Fruit fly (Drosophila melanogaster) whole organism, embryonic: ENCODE measurements around the gene CG1764.
A peak's percentile ranks its signal among the peaks of the same experiment; 100 is the strongest.

Experiments used
- Ada2b ChIP-seq: fragments of 200-800 bp; sonication (Bioruptor generic); IDR thresholded peaks from 2 replicates; pipeline ENCODE4 v1.3.6; 2022; ENCODE audit warnings: missing biosample characterization, missing genetic modification characterization
- Antp ChIP-seq: fragments of 200-800 bp; sonication (Bioruptor generic); optimal IDR thresholded peaks from 3 replicates; lab custom pipeline; 2016; ENCODE audit warnings: missing biosample characterization, missing genetic modification characterization
- Asciz ChIP-seq: fragments of 200-800 bp; sonication (Bioruptor generic); optimal IDR thresholded peaks from 2 replicates; lab custom pipeline; 2017; ENCODE audit warnings: missing biosample characterization, mild to moderate bottlenecking, missing genetic modification characterization, missing genetic modification reagents
- CG10209 ChIP-seq: fragments of 200-800 bp; sonication (Bioruptor generic); optimal IDR thresholded peaks from 3 replicates; lab custom pipeline; 2017; ENCODE audit warnings: missing biosample characterization, mild to moderate bottlenecking, missing genetic modification characterization, missing genetic modification reagents
- CG11398 ChIP-seq: fragments of 200-800 bp; sonication (Bioruptor generic); optimal IDR thresholded peaks from 2 replicates; lab custom pipeline; 2016; ENCODE audit warnings: missing biosample characterization, missing genetic modification characterization
- CG12071 ChIP-seq: fragments of 200-800 bp; sonication (Bioruptor generic); optimal IDR thresholded peaks from 3 replicates; lab custom pipeline; 2018; ENCODE audit warnings: missing biosample characterization, mild to moderate bottlenecking, missing genetic modification characterization
- CG12104 ChIP-seq: fragments of 200-800 bp; sonication (Bioruptor generic); optimal IDR thresholded peaks from 3 replicates; lab custom pipeline; 2016; ENCODE audit warnings: missing biosample characterization, missing genetic modification characterization
- CG12391 ChIP-seq: fragments of 200-800 bp; sonication (Bioruptor generic); optimal IDR thresholded peaks from 3 replicates; lab custom pipeline; 2018; ENCODE audit warnings: missing biosample characterization, mild to moderate bottlenecking, missing genetic modification characterization, moderate library complexity
- CG13296 ChIP-seq: fragments of 200-800 bp; sonication (Bioruptor generic); optimal IDR thresholded peaks from 3 replicates; lab custom pipeline; 2018; ENCODE audit warnings: missing biosample characterization, mild to moderate bottlenecking, missing genetic modification characterization
- CG1603 ChIP-seq: fragments of 200-800 bp; sonication (Bioruptor generic); optimal IDR thresholded peaks from 2 replicates; lab custom pipeline; 2019; ENCODE audit warnings: missing biosample characterization, mild to moderate bottlenecking, missing genetic modification characterization, moderate library complexity
- CG16779 ChIP-seq: fragments of 200-800 bp; sonication (Bioruptor generic); IDR thresholded peaks from 2 replicates; pipeline ENCODE4 v1.3.6; 2022; ENCODE audit warnings: missing biosample characterization, missing genetic modification characterization
- CG17186 ChIP-seq: fragments of 200-800 bp; sonication (Bioruptor generic); optimal IDR thresholded peaks from 3 replicates; lab custom pipeline; 2017; ENCODE audit warnings: missing biosample characterization, missing genetic modification reagents, missing genetic modification characterization
- CG17829 ChIP-seq: fragments of 200-800 bp; optimal IDR thresholded peaks from 2 replicates; lab custom pipeline; 2019; ENCODE audit warnings: missing biosample characterization, mild to moderate bottlenecking, missing genetic modification characterization, moderate library complexity
- CG18011 ChIP-seq: fragments of 200-800 bp; sonication (Bioruptor generic); optimal IDR thresholded peaks from 2 replicates; lab custom pipeline; 2017; ENCODE audit warnings: missing biosample characterization, missing genetic modification characterization, mild to moderate bottlenecking, moderate library complexity, missing genotype
- CG2889 ChIP-seq: fragments of 200-800 bp; sonication (Bioruptor generic); IDR thresholded peaks from 3 replicates; pipeline ENCODE4 v1.3.6; 2022; ENCODE audit warnings: missing biosample characterization, missing genetic modification characterization
- CG4854 ChIP-seq: fragments of 200-800 bp; sonication (Bioruptor generic); optimal IDR thresholded peaks from 2 replicates; lab custom pipeline; 2016; ENCODE audit warnings: missing biosample characterization, missing genetic modification characterization, inconsistent platforms
- CG6254 ChIP-seq: fragments of 200-800 bp; sonication (Bioruptor generic); optimal IDR thresholded peaks from 3 replicates; lab custom pipeline; 2017; ENCODE audit warnings: mild to moderate bottlenecking, missing biosample characterization, missing genetic modification reagents, missing genetic modification characterization
- CG6791 ChIP-seq: fragments of 200-800 bp; sonication (Bioruptor generic); IDR thresholded peaks from 3 replicates; pipeline ENCODE4 v1.3.6; 2022; ENCODE audit warnings: missing biosample characterization, missing genetic modification characterization; ENCODE audit not compliant: partially characterized antibody
- CG6854 ChIP-seq: fragments of 200-800 bp; sonication (Bioruptor generic); optimal IDR thresholded peaks from 3 replicates; lab custom pipeline; 2017; ENCODE audit warnings: missing biosample characterization, mild to moderate bottlenecking, missing genetic modification characterization
- Hsf ChIP-seq: fragments of 200-800 bp; sonication (Bioruptor generic); optimal IDR thresholded peaks from 3 replicates; lab custom pipeline; 2016; ENCODE audit warnings: missing biosample characterization, missing genetic modification characterization
- Lim3 ChIP-seq: fragments of 200-800 bp; sonication (Bioruptor generic); IDR thresholded peaks from 2 replicates; pipeline ENCODE4 v1.3.6; 2022; ENCODE audit warnings: missing biosample characterization, missing genetic modification characterization
- MBD-R2 ChIP-seq: fragments of 200-800 bp; sonication (Bioruptor generic); IDR thresholded peaks from 2 replicates; pipeline ENCODE4 v1.3.6; 2022; ENCODE audit warnings: missing biosample characterization, missing genetic modification characterization
- Mrtf ChIP-seq: fragments of 200-800 bp; sonication (Bioruptor generic); IDR thresholded peaks from 3 replicates; pipeline ENCODE4 v1.3.6; 2022; ENCODE audit warnings: missing biosample characterization, missing genetic modification characterization
- Neu2 ChIP-seq: fragments of 200-800 bp; sonication (Bioruptor generic); optimal IDR thresholded peaks from 3 replicates; lab custom pipeline; 2016; ENCODE audit warnings: missing biosample characterization, missing genetic modification characterization, borderline replicate concordance
- Nf-YB ChIP-seq: fragments of 200-800 bp; sonication (Bioruptor generic); optimal IDR thresholded peaks from 3 replicates; lab custom pipeline; 2019; ENCODE audit warnings: missing biosample characterization, mild to moderate bottlenecking, missing genetic modification characterization, moderate library complexity
- Optix ChIP-seq: fragments of 200-800 bp; sonication (Bioruptor generic); IDR thresholded peaks from 3 replicates; pipeline ENCODE4 v1.3.6; 2022; ENCODE audit warnings: missing biosample characterization, missing genetic modification characterization
- Rfx ChIP-seq: fragments of 200-800 bp; sonication (Bioruptor generic); IDR thresholded peaks from 2 replicates; pipeline ENCODE4 v1.3.6; 2022; ENCODE audit warnings: missing biosample characterization, missing genetic modification characterization
- Spps ChIP-seq: fragments of 200-800 bp; sonication (Bioruptor generic); optimal IDR thresholded peaks from 2 replicates; lab custom pipeline; 2018; ENCODE audit warnings: missing biosample characterization, mild to moderate bottlenecking, missing genetic modification characterization
- Sry-β ChIP-seq: fragments of 200-800 bp; sonication (Bioruptor generic); optimal IDR thresholded peaks from 2 replicates; lab custom pipeline; 2018; ENCODE audit warnings: missing biosample characterization, mild to moderate bottlenecking, missing genetic modification characterization, moderate library complexity
- bbx ChIP-seq: fragments of 200-800 bp; sonication (Bioruptor generic); IDR thresholded peaks from 2 replicates; pipeline ENCODE4 v1.3.6; 2022; ENCODE audit warnings: missing biosample characterization, missing genetic modification characterization; ENCODE audit not compliant: partially characterized antibody
- ci ChIP-seq: fragments of 200-800 bp; sonication (Bioruptor generic); IDR thresholded peaks from 3 replicates; pipeline ENCODE4 v1.3.6; 2022; ENCODE audit warnings: missing biosample characterization, missing genetic modification characterization
- corto ChIP-seq: fragments of 200-800 bp; sonication (Bioruptor generic); optimal IDR thresholded peaks from 2 replicates; lab custom pipeline; 2016; ENCODE audit warnings: missing biosample characterization, mild to moderate bottlenecking, missing genetic modification characterization, moderate library complexity
- croc ChIP-seq: fragments of 200-800 bp; sonication (Bioruptor generic); conservative IDR thresholded peaks from 3 replicates; pipeline ENCODE4 v1.3.6; 2022; ENCODE audit warnings: missing biosample characterization, missing genetic modification characterization
- crol ChIP-seq: fragments of 200-800 bp; sonication (Bioruptor generic); IDR thresholded peaks from 2 replicates; pipeline ENCODE4 v1.3.6; 2022; ENCODE audit warnings: missing biosample characterization, missing genetic modification characterization
- ewg ChIP-seq: fragments of 200-800 bp; sonication (Bioruptor generic); optimal IDR thresholded peaks from 3 replicates; lab custom pipeline; 2017; ENCODE audit warnings: mild to moderate bottlenecking, missing biosample characterization, missing genetic modification reagents, missing genetic modification characterization
- exex ChIP-seq: fragments of 200-800 bp; sonication (Bioruptor generic); optimal IDR thresholded peaks from 4 replicates; lab custom pipeline; 2018; ENCODE audit warnings: missing biosample characterization, mild to moderate bottlenecking, missing genetic modification characterization, moderate library complexity
- eyg ChIP-seq: fragments of 200-800 bp; sonication (Bioruptor generic); optimal IDR thresholded peaks from 3 replicates; lab custom pipeline; 2016; ENCODE audit warnings: missing biosample characterization, missing genetic modification characterization
- insv ChIP-seq, 2 experiments: fragments of 200-800 bp; sonication (Bioruptor generic); optimal IDR thresholded peaks; 3 replicates each; lab custom pipeline; 2016 to 2018; ENCODE audit warnings: missing biosample characterization in 2 of 2, missing genetic modification characterization in 2 of 2
- kay ChIP-seq: fragments of 200-800 bp; sonication (Bioruptor generic); optimal IDR thresholded peaks from 2 replicates; lab custom pipeline; 2016; ENCODE audit warnings: missing biosample characterization, missing genetic modification characterization
- kni ChIP-seq: fragments of 200-800 bp; sonication (Bioruptor generic); optimal IDR thresholded peaks from 3 replicates; lab custom pipeline; 2017; ENCODE audit warnings: mild to moderate bottlenecking, missing biosample characterization, missing genetic modification reagents, missing genetic modification characterization
- lbe ChIP-seq: fragments of 200-800 bp; sonication (Bioruptor generic); optimal IDR thresholded peaks from 2 replicates; lab custom pipeline; 2016; ENCODE audit warnings: missing biosample characterization, mild to moderate bottlenecking, missing genetic modification characterization
- org-1 ChIP-seq: fragments of 200-800 bp; sonication (Bioruptor generic); optimal IDR thresholded peaks from 2 replicates; lab custom pipeline; 2017; ENCODE audit warnings: missing biosample characterization, missing genetic modification characterization
- p53 ChIP-seq: fragments of 200-800 bp; sonication (Bioruptor generic); optimal IDR thresholded peaks from 2 replicates; lab custom pipeline; 2016; ENCODE audit warnings: missing biosample characterization, missing genetic modification characterization
- pho ChIP-seq: fragments of 200-800 bp; sonication (Bioruptor generic); optimal IDR thresholded peaks from 2 replicates; lab custom pipeline; 2016; ENCODE audit warnings: missing biosample characterization, missing genetic modification characterization
- pros ChIP-seq: fragments of 200-800 bp; sonication (Bioruptor generic); optimal IDR thresholded peaks from 3 replicates; lab custom pipeline; 2019; ENCODE audit warnings: missing biosample characterization, mild to moderate bottlenecking, missing genetic modification characterization, moderate library complexity
- ssp ChIP-seq: fragments of 200-800 bp; sonication (Bioruptor generic); IDR thresholded peaks from 2 replicates; pipeline ENCODE4 v1.3.6; 2022; ENCODE audit warnings: missing biosample characterization, missing genetic modification characterization
- tgo ChIP-seq: fragments of 200-800 bp; sonication (Bioruptor generic); IDR thresholded peaks from 3 replicates; pipeline ENCODE4 v1.3.6; 2022; ENCODE audit warnings: missing biosample characterization, missing genetic modification characterization
- trem ChIP-seq: fragments of 200-800 bp; optimal IDR thresholded peaks from 3 replicates; lab custom pipeline; 2019; ENCODE audit warnings: missing biosample characterization, mild to moderate bottlenecking, missing genetic modification characterization, moderate library complexity
- zfh2 ChIP-seq: fragments of 200-800 bp; sonication (Bioruptor generic); optimal IDR thresholded peaks from 2 replicates; lab custom pipeline; 2016; ENCODE audit warnings: missing biosample characterization, missing genetic modification characterization

The CG1764 gene

DNA sequence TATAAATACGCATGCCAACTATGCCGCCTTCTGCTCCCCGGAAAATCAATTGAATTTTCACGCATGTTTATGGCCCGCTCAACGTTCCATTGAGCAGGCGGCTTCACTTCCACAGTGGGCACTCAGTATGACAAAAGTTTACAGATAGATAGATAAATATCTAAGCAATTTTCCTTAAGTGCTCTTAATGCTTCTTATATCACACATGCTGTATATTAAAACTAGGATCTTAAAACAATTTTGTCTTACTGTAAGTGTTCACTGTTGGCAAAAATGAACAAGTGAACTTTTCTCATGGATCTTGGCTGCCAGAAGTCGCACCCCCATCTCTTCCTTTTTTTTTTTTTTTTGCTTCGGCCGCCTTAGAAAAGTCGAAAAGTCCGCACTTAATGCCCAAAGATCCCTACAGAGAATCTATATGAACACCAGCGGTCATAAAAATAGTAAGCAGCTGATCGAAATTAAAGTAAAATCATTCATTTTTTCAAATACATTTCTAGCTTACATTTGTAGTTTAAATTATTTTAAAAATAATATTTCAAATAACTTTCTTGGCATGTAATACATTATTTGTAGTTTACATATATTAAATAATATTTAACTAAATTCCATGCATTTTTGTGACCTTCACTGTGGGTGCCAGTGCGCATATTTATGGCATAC is 49.0 kb downstream of the CG1764 start (continued):
- TF ChIP-seq lbe (GFP tag; lab: Kevin White, UChicago): no peak
- no peak for TF ChIP-seq CG13296 (GFP tag; lab: Kevin White, UChicago)
- peak; percentile 76 for TF ChIP-seq Rfx (GFP tag; lab: Robert Waterston, UW)
- no peak for TF ChIP-seq CG6791 (GFP tag; lab: Robert Waterston, UW)
- TF ChIP-seq CG4854 (GFP tag; lab: Kevin White, UChicago): no peak
- TF ChIP-seq Spps (tag; lab: Kevin White, UChicago): no peak
- no peak for TF ChIP-seq pho
- TF ChIP-seq CG12104 (GFP tag; lab: Kevin White, UChicago): no peak
- peak; percentile 34 for TF ChIP-seq Hsf (GFP tag; lab: Kevin White, UChicago)
- no peak for TF ChIP-seq CG6254
- no peak for TF ChIP-seq Lim3 (GFP tag; lab: Robert Waterston, UW)
- peak; percentile 27 for TF ChIP-seq zfh2 (GFP tag; lab: Kevin White, UChicago)
- peak; percentile 43; the same call in 1 of the 2 replicates for TF ChIP-seq Ada2b (GFP tag; lab: Robert Waterston, UW)
- TF ChIP-seq pros: no peak
- no peak for TF ChIP-seq CG18011
- peak; percentile 54 for TF ChIP-seq Antp (GFP tag; lab: Kevin White, UChicago)
- TF ChIP-seq Nf-YB (GFP tag; lab: Kevin White, UChicago): peak; percentile 4
- no peak for TF ChIP-seq bbx
- TF ChIP-seq CG17829: peak; percentile 32
- TF ChIP-seq corto: no peak
- TF ChIP-seq Sry-β (GFP tag; lab: Kevin White, UChicago): no peak
- peak; percentile 44; the same call in 1 of the 3 replicates for TF ChIP-seq Optix (GFP tag; lab: Robert Waterston, UW)
- no peak for TF ChIP-seq CG6854
- TF ChIP-seq CG12071 (GFP tag; lab: Kevin White, UChicago): no peak
- TF ChIP-seq exex: no peak
- peak; percentile 10 for TF ChIP-seq trem (tag; lab: Kevin White, UChicago)
- no peak for TF ChIP-seq kni (GFP tag; lab: Kevin White, UChicago)
- TF ChIP-seq CG2889 (GFP tag; lab: Robert Waterston, UW): peak; percentile 46; the same call in 1 of the 3 replicates
- no peak for TF ChIP-seq CG16779
- no peak for TF ChIP-seq kay
- peak; percentile 31; the same call in 1 of the 2 replicates for TF ChIP-seq ssp (GFP tag; lab: Robert Waterston, UW)
- peak; percentile 40 for TF ChIP-seq CG12391 (tag; lab: Kevin White, UChicago)
- peak; percentile 28 for TF ChIP-seq ewg (GFP tag; lab: Kevin White, UChicago)
- TF ChIP-seq CG1603: peak; percentile 58
- TF ChIP-seq Mrtf (GFP tag; lab: Robert Waterston, UW): 0 out of 3 replicates have a peak, but pooled peaks have one; percentile 30
- TF ChIP-seq Asciz: peak; percentile 11
- peak; percentile 57; the same call in 2 of the 3 replicates for TF ChIP-seq tgo
- TF ChIP-seq CG17186: no peak
- no peak for TF ChIP-seq eyg
- no peak for TF ChIP-seq crol (GFP tag; lab: Robert Waterston, UW)
- no peak for TF ChIP-seq insv (GFP tag; optimal IDR thresholded peaks at IDR 0.05; lab: Kevin White, UChicago)
- TF ChIP-seq ci (GFP tag; lab: Robert Waterston, UW): peak; percentile 65
- no peak for TF ChIP-seq Neu2
- TF ChIP-seq p53 (GFP tag; lab: Kevin White, UChicago): no peak
- TF ChIP-seq CG11398: no peak
- TF ChIP-seq CG10209 (GFP tag; lab: Kevin White, UChicago): peak; percentile 20
- TF ChIP-seq MBD-R2 (GFP tag; lab: Robert Waterston, UW): no peak
- no peak for TF ChIP-seq org-1
- TF ChIP-seq croc (GFP tag; lab: Robert Waterston, UW): no peak; the same call in 2 of the 3 replicates
